Worm (Caenorhabditis elegans) whole organism, L1 larva: ENCODE data around the gene srxa-4.
A peak's percentile ranks its signal among the peaks of the same experiment; 100 is the strongest.

Experiments used
- C04F5.9 ChIP-seq: sonication (generic microtip); optimal IDR thresholded peaks from 2 replicates; lab custom pipeline; 2016; ENCODE audit warnings: missing genetic modification characterization, missing compliant biosample characterization
- F16B12.6 ChIP-seq: fragments of 150-350 bp; optimal IDR thresholded peaks from 2 replicates; lab custom pipeline; 2014; ENCODE audit warnings: missing biosample characterization, missing genetic modification characterization
- Y116A8C.19 ChIP-seq: sonication (generic microtip); optimal IDR thresholded peaks from 2 replicates; lab custom pipeline; 2016; ENCODE audit warnings: missing compliant biosample characterization, missing genetic modification characterization, borderline replicate concordance
- alr-1 ChIP-seq: fragments of 200-800 bp; sonication (Bioruptor generic); optimal IDR thresholded peaks from 2 replicates; lab custom pipeline; 2018; ENCODE audit warnings: borderline replicate concordance, mild to moderate bottlenecking, missing genetic modification characterization, missing compliant biosample characterization
- blmp-1 ChIP-seq: fragments of 150-350 bp; optimal IDR thresholded peaks from 2 replicates; lab custom pipeline; 2014; ENCODE audit warnings: missing biosample characterization, missing genetic modification characterization
- ceh-63 ChIP-seq: fragments of 200-800 bp; sonication (Bioruptor generic); optimal IDR thresholded peaks from 2 replicates; lab custom pipeline; 2018; ENCODE audit warnings: mild to moderate bottlenecking, missing genetic modification characterization, missing compliant biosample characterization
- ceh-8 ChIP-seq: fragments of 200-800 bp; sonication (Bioruptor generic); optimal IDR thresholded peaks from 2 replicates; lab custom pipeline; 2018; ENCODE audit warnings: mild to moderate bottlenecking, missing genetic modification characterization, moderate library complexity, missing compliant biosample characterization
- ceh-82 ChIP-seq, 3 experiments: fragments of 150-350 bp in 1 of 3; sonication (generic microtip) in 2 of 3; optimal IDR thresholded peaks; 2 replicates each; lab custom pipeline; 2014 to 2017; ENCODE audit warnings: missing biosample characterization in 3 of 3, missing genetic modification characterization in 3 of 3
- ceh-88 ChIP-seq: fragments of 200-800 bp; sonication (Bioruptor generic); IDR thresholded peaks from 2 replicates; pipeline ENCODE4 v1.3.6; 2022; ENCODE audit warnings: missing genetic modification characterization, missing compliant biosample characterization
- ces-1 ChIP-seq: fragments of 150-350 bp; optimal IDR thresholded peaks from 2 replicates; lab custom pipeline; 2014; ENCODE audit warnings: missing biosample characterization, missing genetic modification reagents, missing genetic modification characterization
- dpl-1 ChIP-seq, 3 experiments: fragments of 150-350 bp in 2 of 3; sonication (generic microtip) in 1 of 3; optimal IDR thresholded peaks; 2 replicates each; lab custom pipeline; 2014 to 2017; ENCODE audit warnings: missing biosample characterization in 3 of 3, missing genetic modification characterization in 3 of 3, missing genetic modification reagents in 3 of 3
- efl-1 ChIP-seq, 4 experiments: fragments of 150-350 bp; optimal IDR thresholded peaks in 3 of 4; peaks in 1 of 4; 1 replicate in 1 of 4; 2 replicates in 3 of 4; lab custom pipeline; 2014; ENCODE audit warnings: missing biosample characterization in 2 of 4, missing genetic modification characterization in 2 of 4, missing genetic modification reagents in 2 of 4
- efl-3 ChIP-seq: fragments of 200-800 bp; sonication (Bioruptor generic); optimal IDR thresholded peaks from 2 replicates; lab custom pipeline; 2018; ENCODE audit warnings: mild to moderate bottlenecking, missing genetic modification characterization, missing compliant biosample characterization
- egl-27 ChIP-seq, 2 experiments: fragments of 150-350 bp in 1 of 2; sonication (generic microtip); optimal IDR thresholded peaks; 3 replicates each; lab custom pipeline; 2017 to 2018; ENCODE audit warnings: missing biosample characterization in 2 of 2, missing genetic modification characterization in 2 of 2, missing genetic modification reagents in 2 of 2
- elt-2 ChIP-seq: sonication (generic microtip); optimal IDR thresholded peaks from 2 replicates; lab custom pipeline; 2016; ENCODE audit warnings: missing genetic modification characterization, mild to moderate bottlenecking, inconsistent platforms, missing compliant biosample characterization, missing genetic modification reagents
- elt-3 ChIP-seq, 6 experiments: fragments of 150-350 bp in 1 of 6; sonication (generic microtip); optimal IDR thresholded peaks; 2 replicates each; lab custom pipeline; 2017 to 2018; ENCODE audit warnings: missing biosample characterization in 6 of 6, missing genetic modification characterization in 6 of 6, inconsistent platforms in 1 of 6
- ets-5 ChIP-seq: fragments of 200-800 bp; sonication (Bioruptor generic); IDR thresholded peaks from 2 replicates; pipeline ENCODE4 v1.3.6; 2022; ENCODE audit warnings: missing genetic modification characterization, missing compliant biosample characterization
- fos-1 ChIP-seq: fragments of 150-350 bp; optimal IDR thresholded peaks from 2 replicates; lab custom pipeline; 2014; ENCODE audit warnings: missing biosample characterization, missing genetic modification characterization
- grh-1 ChIP-seq: fragments of 200-800 bp; sonication (Bioruptor generic); IDR thresholded peaks from 2 replicates; pipeline ENCODE4 v1.3.6; 2022; ENCODE audit warnings: missing genetic modification reagents, missing genetic modification characterization, missing compliant biosample characterization
- hlh-17 ChIP-seq: fragments of 200-800 bp; sonication (Bioruptor generic); optimal IDR thresholded peaks from 2 replicates; lab custom pipeline; 2018; ENCODE audit warnings: missing genetic modification characterization, mild to moderate bottlenecking, missing compliant biosample characterization, moderate library complexity, borderline replicate concordance
- hlh-4 ChIP-seq: sonication (generic microtip); optimal IDR thresholded peaks from 2 replicates; lab custom pipeline; 2016; ENCODE audit warnings: mild to moderate bottlenecking, missing genetic modification characterization, missing compliant biosample characterization
- irx-1 ChIP-seq: sonication (generic microtip); optimal IDR thresholded peaks from 2 replicates; lab custom pipeline; 2016; ENCODE audit warnings: missing genetic modification characterization, missing compliant biosample characterization
- isw-1 ChIP-seq: fragments of 200-800 bp; sonication (Bioruptor generic); IDR thresholded peaks from 2 replicates; pipeline ENCODE4 v1.3.6; 2022; ENCODE audit warnings: missing genetic modification characterization, missing compliant biosample characterization
- jun-1 ChIP-seq: fragments of 150-350 bp; optimal IDR thresholded peaks from 2 replicates; lab custom pipeline; 2014; ENCODE audit warnings: missing biosample characterization, missing genetic modification reagents, missing genetic modification characterization
- lin-13 ChIP-seq: fragments of 150-350 bp; optimal IDR thresholded peaks from 2 replicates; lab custom pipeline; 2014; ENCODE audit warnings: missing biosample characterization, missing genetic modification reagents, missing genetic modification characterization
- lin-14 ChIP-seq: fragments of 200-800 bp; sonication (Bioruptor generic); optimal IDR thresholded peaks from 2 replicates; lab custom pipeline; 2018; ENCODE audit warnings: mild to moderate bottlenecking, missing genetic modification characterization, moderate library complexity, missing compliant biosample characterization
- lin-15B ChIP-seq: fragments of 150-350 bp; sonication (generic microtip); optimal IDR thresholded peaks from 3 replicates; lab custom pipeline; 2014; ENCODE audit warnings: missing biosample characterization, missing genetic modification characterization
- lin-39 ChIP-seq: fragments of 150-350 bp; optimal IDR thresholded peaks from 2 replicates; lab custom pipeline; 2014; ENCODE audit warnings: missing biosample characterization, missing genetic modification reagents, missing genetic modification characterization
- lsy-2 ChIP-seq, 2 experiments: fragments of 150-350 bp; optimal IDR thresholded peaks; 2 replicates each; lab custom pipeline; 2014; ENCODE audit warnings: missing biosample characterization in 2 of 2, missing genetic modification characterization in 2 of 2
- mab-9 ChIP-seq: fragments of 200-800 bp; sonication (Bioruptor generic); IDR thresholded peaks from 2 replicates; pipeline ENCODE4 v1.3.6; 2022; ENCODE audit warnings: missing genetic modification reagents, missing genetic modification characterization, missing compliant biosample characterization
- mep-1 ChIP-seq: fragments of 150-350 bp; optimal IDR thresholded peaks from 2 replicates; lab custom pipeline; 2014; ENCODE audit warnings: missing biosample characterization, missing genetic modification characterization
- nhr-28 ChIP-seq: fragments of 150-350 bp; optimal IDR thresholded peaks from 2 replicates; lab custom pipeline; 2014; ENCODE audit warnings: missing biosample characterization, missing genetic modification characterization
- nhr-47 ChIP-seq: sonication (generic microtip); optimal IDR thresholded peaks from 2 replicates; lab custom pipeline; 2016; ENCODE audit warnings: mild to moderate bottlenecking, missing genetic modification characterization, moderate library complexity, missing compliant biosample characterization
- nhr-84 ChIP-seq: sonication (generic microtip); optimal IDR thresholded peaks from 2 replicates; lab custom pipeline; 2017; ENCODE audit warnings: missing biosample characterization, missing genetic modification characterization
- nhr-85 ChIP-seq: sonication (generic microtip); peaks from one replicate; lab custom pipeline; 2016; ENCODE audit warnings: missing genetic modification characterization, inconsistent platforms, missing compliant biosample characterization
- pag-3 ChIP-seq: sonication (generic microtip); optimal IDR thresholded peaks from 2 replicates; lab custom pipeline; 2017; ENCODE audit warnings: missing genetic modification characterization, mild to moderate bottlenecking, missing compliant biosample characterization, antibody characterized with exemption, borderline replicate concordance; ENCODE audit not compliant: insufficient read depth
- rnt-1 ChIP-seq: sonication (generic microtip); optimal IDR thresholded peaks from 2 replicates; lab custom pipeline; 2016; ENCODE audit warnings: mild to moderate bottlenecking, missing genetic modification characterization, moderate library complexity, missing compliant biosample characterization
- sox-4 ChIP-seq: sonication (generic microtip); optimal IDR thresholded peaks from 2 replicates; lab custom pipeline; 2016; ENCODE audit warnings: missing genetic modification characterization, missing compliant biosample characterization
- tbx-2 ChIP-seq: sonication (generic microtip); optimal IDR thresholded peaks from 2 replicates; lab custom pipeline; 2016; ENCODE audit warnings: missing genetic modification characterization, missing compliant biosample characterization
- tlp-1 ChIP-seq: fragments of 150-350 bp; optimal IDR thresholded peaks from 2 replicates; lab custom pipeline; 2014; ENCODE audit warnings: missing biosample characterization, missing genetic modification characterization
- unc-130 ChIP-seq: fragments of 150-350 bp; optimal IDR thresholded peaks from 2 replicates; lab custom pipeline; 2017; ENCODE audit warnings: missing biosample characterization, missing genetic modification characterization, inconsistent platforms
- unc-86 ChIP-seq: sonication (generic microtip); optimal IDR thresholded peaks from 2 replicates; lab custom pipeline; 2016; ENCODE audit warnings: missing genetic modification characterization, missing compliant biosample characterization
- unc-98 ChIP-seq: fragments of 200-800 bp; sonication (Bioruptor generic); IDR thresholded peaks from 2 replicates; pipeline ENCODE4 v1.3.6; 2022; ENCODE audit warnings: missing genetic modification characterization, missing compliant biosample characterization
- vab-15 ChIP-seq: sonication (generic microtip); optimal IDR thresholded peaks from 2 replicates; lab custom pipeline; 2017; ENCODE audit warnings: missing genotype, mild to moderate bottlenecking, missing genetic modification characterization, missing compliant biosample characterization
- xbp-1 ChIP-seq: sonication (generic microtip); optimal IDR thresholded peaks from 2 replicates; lab custom pipeline; 2016; ENCODE audit warnings: missing genetic modification characterization, missing compliant biosample characterization
- zag-1 ChIP-seq: fragments of 150-350 bp; optimal IDR thresholded peaks from 2 replicates; lab custom pipeline; 2014; ENCODE audit warnings: missing biosample characterization, missing genetic modification characterization
- zip-4 ChIP-seq: fragments of 200-800 bp; sonication (Bioruptor generic); optimal IDR thresholded peaks from 2 replicates; lab custom pipeline; 2018; ENCODE audit warnings: mild to moderate bottlenecking, missing genetic modification characterization, moderate library complexity, missing compliant biosample characterization
- ztf-11 ChIP-seq, 2 experiments: sonication (generic microtip); optimal IDR thresholded peaks; 2 replicates each; lab custom pipeline; 2016 to 2017; ENCODE audit warnings: missing genetic modification characterization in 2 of 2, missing biosample characterization in 1 of 2, missing compliant biosample characterization in 1 of 2

srxa-4 gene

ce11 chrV:7432441-7433146 lies 12.3 kb downstream of the srxa-4 start (continued):
- TF ChIP-seq ceh-88 (GFP tag; lab: Robert Waterston, UW) (0 out of 2 replicates have a peak, but pooled peaks have one; percentile 10), elt-2 (tag; lab: Kevin White, UChicago) (peak; percentile 5)

- TF ChIP-seq mab-9 (GFP tag; lab: Robert Waterston, UW) (no peak), unc-98 (no peak), tbx-2 (tag; lab: Kevin White, UChicago) (peak; percentile 69), grh-1 (GFP tag; lab: Robert Waterston, UW) (no peak), zip-4 (GFP tag; lab: Kevin White, UChicago) (no peak), lsy-2 (tag; optimal IDR thresholded peaks at IDR 0.05; lab: Kevin White, UChicago) (peak; percentile 55 to 58), lin-15B (tag; lab: Kevin White, UChicago) (no peak), hlh-17 (GFP tag; lab: Kevin White, UChicago) (no peak), unc-130 (tag; lab: Kevin White, UChicago) (peak; percentile 34), lin-14 (GFP tag; lab: Kevin White, UChicago) (peak; percentile 88), vab-15 (tag; lab: Kevin White, UChicago) (no peak), dpl-1 (GFP tag; optimal IDR thresholded peaks at IDR 0.05; lab: Kevin White, UChicago) (peak in 2 of 3 experiments; percentile 37 to 45), irx-1 (tag; lab: Kevin White, UChicago) (no peak), nhr-47 (peak; percentile 55), nhr-85 (tag; lab: Kevin White, UChicago) (no peak), ztf-11 (tag; optimal IDR thresholded peaks at IDR 0.05; lab: Kevin White, UChicago) (no peak), blmp-1 (tag; lab: Kevin White, UChicago) (peak; percentile 5), egl-27 (tag; optimal IDR thresholded peaks at IDR 0.05; lab: Kevin White, UChicago) (no peak), rnt-1 (tag; lab: Kevin White, UChicago) (peak; percentile 56), jun-1 (tag; lab: Kevin White, UChicago) (no peak), ceh-8 (GFP tag; lab: Kevin White, UChicago) (no peak), efl-3 (GFP tag; lab: Kevin White, UChicago) (no peak), ets-5 (GFP tag; lab: Robert Waterston, UW) (no peak), lin-39 (tag; lab: Kevin White, UChicago) (peak; percentile 1), C04F5.9 (tag; lab: Kevin White, UChicago) (no peak), ceh-63 (GFP tag; lab: Kevin White, UChicago) (no peak), sox-4 (no peak), fos-1 (tag; lab: Kevin White, UChicago) (no peak), ceh-82 (tag; optimal IDR thresholded peaks at IDR 0.05; lab: Kevin White, UChicago) (peak; percentile 25 to 32 (median 28)), zag-1 (tag; lab: Kevin White, UChicago) (no peak), xbp-1 (tag; lab: Kevin White, UChicago) (peak; percentile 32), unc-86 (tag; lab: Kevin White, UChicago) (peak; percentile 25), alr-1 (tag; lab: Kevin White, UChicago) (no peak), efl-1 (optimal IDR thresholded peaks at IDR 0.05; lab: Kevin White, UChicago) (peak; percentile 19 to 41), efl-1 (GFP tag; optimal IDR thresholded peaks at IDR 0.05 in 1 of 2; lab: Kevin White, UChicago) (peak in 1 of 2 experiments; percentile 87), tlp-1 (no peak), ces-1 (GFP tag; lab: Kevin White, UChicago) (no peak), isw-1 (no peak), nhr-84 (tag; lab: Kevin White, UChicago) (no peak), pag-3 (tag; lab: Kevin White, UChicago) (no peak), F16B12.6 (tag; lab: Kevin White, UChicago) (no peak), mep-1 (tag; lab: Kevin White, UChicago) (peak; percentile 60), Y116A8C.19 (no peak), lin-13 (GFP tag; lab: Kevin White, UChicago) (no peak), elt-3 (tag; optimal IDR thresholded peaks at IDR 0.05; lab: Kevin White, UChicago) (peak in 1 of 6 experiments; percentile 4), nhr-28 (tag; lab: Kevin White, UChicago) (no peak), hlh-4 (no peak)
These were observed 14.6 kb downstream of the srxa-4 start for ce11 chrV:7434805-7435363.
